Worm (Caenorhabditis elegans) whole organism, late embryonic: ENCODE results near the gene smu-2.

ENCODE experiments used
- F13H6.1 ChIP-seq: sonication (generic microtip); optimal IDR thresholded peaks from 2 replicates; lab custom pipeline; 2016; ENCODE audit warnings: missing genetic modification characterization, missing compliant biosample characterization
- ceh-24 ChIP-seq: sonication (generic microtip); optimal IDR thresholded peaks from 2 replicates; lab custom pipeline; 2016; ENCODE audit warnings: mild to moderate bottlenecking, missing genetic modification characterization, missing compliant biosample characterization
- fkh-10 ChIP-seq: fragments of 150-350 bp; optimal IDR thresholded peaks from 2 replicates; lab custom pipeline; 2014; ENCODE audit warnings: missing biosample characterization, missing genetic modification reagents, missing genetic modification characterization
- gmeb-2 ChIP-seq: sonication (generic microtip); optimal IDR thresholded peaks from 2 replicates; lab custom pipeline; 2016; ENCODE audit warnings: missing genetic modification characterization, inconsistent platforms, missing compliant biosample characterization
- hlh-30 ChIP-seq: sonication (generic microtip); optimal IDR thresholded peaks from 2 replicates; lab custom pipeline; 2017; ENCODE audit warnings: antibody characterized with exemption, missing genetic modification characterization, missing compliant biosample characterization; ENCODE audit not compliant: insufficient read depth
- nhr-11 ChIP-seq: fragments of 150-350 bp; optimal IDR thresholded peaks from 2 replicates; lab custom pipeline; 2014; ENCODE audit warnings: missing biosample characterization, missing genetic modification characterization
- pha-2 ChIP-seq: sonication (generic microtip); optimal IDR thresholded peaks from 2 replicates; lab custom pipeline; 2017; ENCODE audit warnings: mild to moderate bottlenecking, missing genetic modification characterization, missing compliant biosample characterization
- pqm-1 ChIP-seq: sonication (generic microtip); optimal IDR thresholded peaks from 2 replicates; lab custom pipeline; 2016; ENCODE audit warnings: missing genetic modification characterization, missing compliant biosample characterization
- sox-2 ChIP-seq: fragments of 200-800 bp; sonication (Bioruptor generic); IDR thresholded peaks from 2 replicates; pipeline ENCODE4 v1.3.6; 2022; ENCODE audit warnings: missing genetic modification reagents, missing genetic modification characterization, missing compliant biosample characterization
- tbx-7 ChIP-seq: sonication (generic microtip); optimal IDR thresholded peaks from 2 replicates; lab custom pipeline; 2016; ENCODE audit warnings: missing genotype, missing genetic modification characterization, missing compliant biosample characterization
- ttx-3 ChIP-seq: sonication (generic microtip); optimal IDR thresholded peaks from 2 replicates; lab custom pipeline; 2016; ENCODE audit warnings: missing genetic modification reagents, missing genetic modification characterization, missing compliant biosample characterization
- zip-5 ChIP-seq: sonication (generic microtip); optimal IDR thresholded peaks from 2 replicates; lab custom pipeline; 2016; ENCODE audit warnings: missing genetic modification characterization, missing compliant biosample characterization

DNA sequence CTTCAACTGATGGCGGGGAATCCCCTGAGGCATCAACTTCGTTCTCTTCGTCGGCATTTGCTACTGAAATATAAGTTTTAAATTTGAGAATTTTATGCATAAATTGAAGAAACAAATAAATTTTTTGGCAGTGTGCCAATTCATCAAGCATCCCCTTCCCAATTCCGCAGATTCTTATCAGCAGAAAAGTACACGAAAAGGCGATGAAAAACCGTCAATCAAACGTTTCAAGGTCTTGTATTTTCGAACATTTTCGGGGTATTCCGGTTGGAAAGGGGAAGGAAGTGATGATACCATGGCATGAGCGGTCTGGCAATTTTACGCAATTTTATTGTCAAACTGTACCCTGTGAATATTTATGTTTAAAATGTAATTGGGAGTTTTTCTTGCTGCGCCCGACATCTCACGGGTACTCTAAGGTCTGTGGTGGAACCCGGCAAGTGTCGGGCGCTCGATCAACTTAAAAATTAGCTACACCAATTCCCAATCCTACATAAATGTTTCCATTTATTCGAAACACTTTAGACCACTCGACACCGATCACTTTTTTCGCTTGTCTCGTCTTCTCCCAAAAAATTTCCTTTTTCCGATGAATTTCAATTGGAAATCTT lies 47.2 kb upstream of the smu-2 start:
- TF ChIP-seq zip-5 (tag; lab: Kevin White, UChicago) (no peak), pha-2 (no peak), fkh-10 (GFP tag; lab: Kevin White, UChicago) (no peak), hlh-30 (no peak), ceh-24 (tag; lab: Kevin White, UChicago) (no peak), tbx-7 (tag; lab: Kevin White, UChicago) (no peak), sox-2 (GFP tag; lab: Robert Waterston, UW) (no peak), F13H6.1 (no peak), ttx-3 (tag; lab: Kevin White, UChicago) (no peak), nhr-11 (no peak), gmeb-2 (tag; lab: Kevin White, UChicago) (no peak), pqm-1 (tag; lab: Kevin White, UChicago) (no peak)
